Worm (Caenorhabditis elegans): ENCODE results near the gene R11D1.2.

ce11 chrV:12695968-12696367 is 12.4 kb upstream of the R11D1.2 start, which contains the start of gene K10C8.4:
- TF ChIP-seq zip-8 (tag; optimal IDR thresholded peaks at IDR 0.05): no peak
- TF ChIP-seq nhr-237 (tag; optimal IDR thresholded peaks at IDR 0.05): no peak
- no peak for TF ChIP-seq unc-39 (tag; optimal IDR thresholded peaks at IDR 0.05)
- no peak for TF ChIP-seq unc-62 (GFP tag; optimal IDR thresholded peaks at IDR 0.05)

All from whole organism, mixed stage, embryonic.